Worm (Caenorhabditis elegans) whole organism, early embryonic: ENCODE results near the gene got-2.2.

Experiments
- F13C5.2 ChIP-seq: sonication (generic microtip); optimal IDR thresholded peaks from 2 replicates; lab custom pipeline; 2017; ENCODE audit warnings: mild to moderate bottlenecking, missing genetic modification characterization, inconsistent platforms, missing compliant biosample characterization
- aly-1 ChIP-seq: sonication (generic microtip); optimal IDR thresholded peaks from 2 replicates; lab custom pipeline; 2016; ENCODE audit warnings: missing genetic modification characterization, missing compliant biosample characterization
- ama-1 ChIP-seq: fragments of 150-350 bp; optimal IDR thresholded peaks from 2 replicates; lab custom pipeline; 2014
- ceh-13 ChIP-seq: fragments of 200-800 bp; sonication (Bioruptor generic); optimal IDR thresholded peaks from 2 replicates; lab custom pipeline; 2018; ENCODE audit warnings: mild to moderate bottlenecking, missing genetic modification characterization, missing compliant biosample characterization
- ceh-36 ChIP-seq: sonication (generic microtip); optimal IDR thresholded peaks from 2 replicates; lab custom pipeline; 2016; ENCODE audit warnings: missing genetic modification characterization, inconsistent platforms, missing compliant biosample characterization
- ets-7 ChIP-seq: sonication (generic microtip); optimal IDR thresholded peaks from 2 replicates; lab custom pipeline; 2016; ENCODE audit warnings: missing genotype, missing genetic modification characterization, missing compliant biosample characterization
- hmg-4 ChIP-seq: fragments of 200-800 bp; sonication (Bioruptor generic); optimal IDR thresholded peaks from 2 replicates; lab custom pipeline; 2018; ENCODE audit warnings: mild to moderate bottlenecking, missing genetic modification characterization, missing compliant biosample characterization
- scrt-1 ChIP-seq: fragments of 200-800 bp; sonication (Bioruptor generic); IDR thresholded peaks from 2 replicates; pipeline ENCODE4 v1.3.6; 2022; ENCODE audit warnings: missing genetic modification characterization, missing compliant biosample characterization
- tbx-37 ChIP-seq: fragments of 200-800 bp; sonication (Bioruptor generic); conservative IDR thresholded peaks from 2 replicates; pipeline ENCODE4 v1.3.6; 2022; ENCODE audit warnings: missing genetic modification reagents, missing genetic modification characterization, missing compliant biosample characterization
- tra-4 ChIP-seq: sonication (generic microtip); optimal IDR thresholded peaks from 2 replicates; lab custom pipeline; 2017; ENCODE audit warnings: missing genetic modification characterization, missing compliant biosample characterization

- TF ChIP-seq hmg-4 (GFP tag; lab: Kevin White, UChicago) (no peak), F13C5.2 (no peak), scrt-1 (GFP tag; lab: Robert Waterston, UW) (no peak), ceh-13 (GFP tag; lab: Kevin White, UChicago) (no peak), ceh-36 (tag; lab: Kevin White, UChicago) (no peak), tra-4 (tag; lab: Kevin White, UChicago) (no peak), ama-1 (lab: Kevin White, UChicago) (no peak), ets-7 (tag; lab: Kevin White, UChicago) (no peak), tbx-37 (GFP tag; lab: Robert Waterston, UW) (no peak), aly-1 (no peak)
Measured at ce11 chrX:6289038-6289437, 48.3 kb downstream of the got-2.2 start.
